Worm (Caenorhabditis elegans) whole organism, mixed stage, embryonic: Measurements from ENCODE around the gene F44D12.16.
"Not testable (repeated sequence)": the region's sequence is repeated elsewhere in the genome, so short reads cannot be mapped to it uniquely, and the experiment has no call there.

Experiments
- bed-3 ChIP-seq: fragments of 200-800 bp; sonication (Bioruptor generic); optimal IDR thresholded peaks from 3 replicates; lab custom pipeline; 2018; ENCODE audit warnings: mild to moderate bottlenecking, missing genetic modification characterization, moderate library complexity, missing compliant biosample characterization
- blmp-1 ChIP-seq: fragments of 150-350 bp; optimal IDR thresholded peaks from 2 replicates; lab custom pipeline; 2014; ENCODE audit warnings: missing biosample characterization, missing genetic modification characterization
- ceh-39 ChIP-seq: fragments of 150-350 bp; optimal IDR thresholded peaks from 2 replicates; lab custom pipeline; 2014; ENCODE audit warnings: missing biosample characterization, missing genetic modification characterization
- ceh-43 ChIP-seq: fragments of 200-800 bp; sonication (Bioruptor generic); optimal IDR thresholded peaks from 2 replicates; lab custom pipeline; 2018; ENCODE audit warnings: mild to moderate bottlenecking, missing genetic modification characterization, moderate library complexity, missing compliant biosample characterization
- ceh-83 ChIP-seq: fragments of 200-800 bp; sonication (Bioruptor generic); optimal IDR thresholded peaks from 2 replicates; lab custom pipeline; 2018; ENCODE audit warnings: mild to moderate bottlenecking, missing genetic modification characterization, missing compliant biosample characterization
- ces-1 ChIP-seq: fragments of 150-350 bp; optimal IDR thresholded peaks from 2 replicates; lab custom pipeline; 2014; ENCODE audit warnings: missing biosample characterization, missing genetic modification reagents, missing genetic modification characterization
- drap-1 ChIP-seq: fragments of 200-800 bp; sonication (Bioruptor generic); optimal IDR thresholded peaks from 3 replicates; lab custom pipeline; 2018; ENCODE audit warnings: mild to moderate bottlenecking, missing genetic modification characterization, missing compliant biosample characterization
- elt-3 ChIP-seq: fragments of 150-350 bp; optimal IDR thresholded peaks from 2 replicates; lab custom pipeline; 2014; ENCODE audit warnings: missing biosample characterization, missing genetic modification characterization
- flh-1 ChIP-seq: fragments of 200-800 bp; sonication (Bioruptor generic); optimal IDR thresholded peaks from 2 replicates; lab custom pipeline; 2018; ENCODE audit warnings: mild to moderate bottlenecking, missing genetic modification characterization, moderate library complexity, missing compliant biosample characterization
- ham-2 ChIP-seq: fragments of 200-800 bp; sonication (Bioruptor generic); optimal IDR thresholded peaks from 2 replicates; lab custom pipeline; 2018; ENCODE audit warnings: mild to moderate bottlenecking, missing genetic modification characterization, missing compliant biosample characterization
- hlh-1 ChIP-seq: fragments of 150-350 bp; optimal IDR thresholded peaks from 2 replicates; lab custom pipeline; 2014; ENCODE audit warnings: missing biosample characterization, missing genetic modification reagents, missing genetic modification characterization
- lin-13 ChIP-seq: fragments of 150-350 bp; optimal IDR thresholded peaks from 2 replicates; lab custom pipeline; 2014; ENCODE audit warnings: missing biosample characterization, missing genetic modification characterization
- lin-32 ChIP-seq: fragments of 200-800 bp; sonication (Bioruptor generic); optimal IDR thresholded peaks from 2 replicates; lab custom pipeline; 2018; ENCODE audit warnings: mild to moderate bottlenecking, missing genetic modification characterization, missing compliant biosample characterization
- lsy-2 ChIP-seq: fragments of 150-350 bp; optimal IDR thresholded peaks from 2 replicates; lab custom pipeline; 2014; ENCODE audit warnings: missing biosample characterization, missing genetic modification characterization
- mab-5 ChIP-seq: fragments of 150-350 bp; optimal IDR thresholded peaks from 2 replicates; lab custom pipeline; 2014; ENCODE audit warnings: missing biosample characterization, missing genetic modification characterization
- nhr-2 ChIP-seq: fragments of 150-350 bp; optimal IDR thresholded peaks from 2 replicates; lab custom pipeline; 2014; ENCODE audit warnings: missing biosample characterization, missing genetic modification characterization
- nhr-237 ChIP-seq: fragments of 150-350 bp; optimal IDR thresholded peaks from 2 replicates; lab custom pipeline; 2014; ENCODE audit warnings: missing biosample characterization, missing genetic modification characterization
- nhr-28 ChIP-seq: fragments of 150-350 bp; optimal IDR thresholded peaks from 2 replicates; lab custom pipeline; 2014; ENCODE audit warnings: missing biosample characterization, missing genetic modification characterization
- nhr-76 ChIP-seq: sonication (generic microtip); optimal IDR thresholded peaks from 2 replicates; lab custom pipeline; 2017; ENCODE audit warnings: missing biosample characterization, missing genetic modification characterization
- sem-2 ChIP-seq: fragments of 200-800 bp; sonication (Bioruptor generic); optimal IDR thresholded peaks from 2 replicates; lab custom pipeline; 2018; ENCODE audit warnings: mild to moderate bottlenecking, missing genetic modification characterization, missing compliant biosample characterization
- sptf-1 ChIP-seq: sonication (generic microtip); optimal IDR thresholded peaks from 2 replicates; lab custom pipeline; 2017; ENCODE audit warnings: mild to moderate bottlenecking, missing genetic modification characterization, moderate library complexity, missing compliant biosample characterization
- tbx-8 ChIP-seq: fragments of 200-800 bp; sonication (Bioruptor generic); optimal IDR thresholded peaks from 2 replicates; lab custom pipeline; 2018; ENCODE audit warnings: mild to moderate bottlenecking, missing genetic modification characterization, moderate library complexity, missing compliant biosample characterization
- unc-120 ChIP-seq: sonication (generic microtip); optimal IDR thresholded peaks from 2 replicates; lab custom pipeline; 2017; ENCODE audit warnings: missing genetic modification characterization, missing compliant biosample characterization; ENCODE audit not compliant: poor library complexity, severe bottlenecking
- unc-62 ChIP-seq: fragments of 150-350 bp; optimal IDR thresholded peaks from 2 replicates; lab custom pipeline; 2014; ENCODE audit warnings: missing biosample characterization, missing genetic modification reagents, missing genetic modification characterization
- ztf-11 ChIP-seq: fragments of 150-350 bp; optimal IDR thresholded peaks from 2 replicates; lab custom pipeline; 2014; ENCODE audit warnings: missing biosample characterization, missing genetic modification characterization

Gene F44D12.16

DNA sequence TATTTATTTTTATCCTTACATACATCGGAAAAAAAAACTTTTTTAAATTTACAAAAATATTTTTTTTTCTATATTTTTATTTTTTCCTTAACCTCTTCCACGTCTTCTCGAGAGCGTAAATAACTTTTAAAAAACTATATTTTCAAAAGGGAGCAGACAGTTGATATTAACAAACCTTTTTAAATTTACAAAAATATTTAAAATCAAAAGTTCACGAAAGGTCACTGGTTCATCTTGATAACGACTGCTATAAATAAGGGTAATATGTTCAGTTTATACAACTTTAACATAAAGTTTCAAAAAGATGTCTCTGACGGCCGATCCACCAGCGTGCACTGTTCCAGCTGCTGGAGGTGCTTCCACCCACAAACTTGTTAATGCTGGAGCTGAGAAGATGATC lies at the start of gene F44D12.16, which contains the start of gene msd-2:
Gene F44D12.16 (plus strand): TSS at position 301 of the 400 bp plus-strand sequence.
Gene msd-2 (plus strand): TSS at position 305 of the 400 bp plus-strand sequence.
- TF ChIP-seq lin-32 (GFP tag; lab: Kevin White, UChicago); ceh-43; ces-1 (GFP tag; lab: Kevin White, UChicago): not testable (repeated sequence)

DNA sequence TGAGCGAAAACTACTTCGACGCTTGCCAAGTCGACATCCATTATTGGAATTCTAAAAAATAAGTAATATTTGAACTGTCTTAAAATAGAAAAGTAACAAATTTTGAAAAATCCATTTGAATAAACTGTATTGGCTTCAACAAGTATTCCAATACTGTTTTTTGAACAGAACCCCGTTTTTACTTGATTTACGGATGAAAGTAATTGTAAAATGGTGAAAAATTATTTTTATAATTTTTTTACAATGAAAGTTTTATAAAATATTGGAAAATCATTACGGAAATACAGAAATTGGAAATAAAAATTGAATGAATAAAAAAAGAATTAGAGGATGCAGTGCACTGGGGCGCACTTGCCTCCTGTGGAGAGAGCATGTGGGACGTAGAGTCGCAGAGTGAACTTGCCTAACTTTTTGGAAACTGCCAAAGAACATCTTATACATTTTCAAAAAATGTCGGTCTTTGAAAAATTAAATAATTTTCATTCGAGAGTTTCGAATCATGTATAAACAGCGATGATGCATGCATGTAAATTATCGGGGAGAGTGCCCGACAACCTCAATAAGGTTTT lies 46.6 kb upstream of the F44D12.16 start, which contains the start of gene rrp-1:
Gene rrp-1 (minus strand): TSS at position 51 of the 569 bp plus-strand sequence.
- TF ChIP-seq hlh-1 (tag; lab: Kevin White, UChicago) (no peak), nhr-28 (tag; lab: Kevin White, UChicago) (no peak), ceh-39 (no peak), ham-2 (no peak), mab-5 (tag; lab: Kevin White, UChicago) (no peak), lsy-2 (tag; lab: Kevin White, UChicago) (no peak), drap-1 (GFP tag; lab: Kevin White, UChicago) (no peak), ces-1 (GFP tag; lab: Kevin White, UChicago) (no peak), ztf-11 (tag; lab: Kevin White, UChicago) (no peak)
- TF ChIP-seq, all 35 proteins: peak for 0

- TF ChIP-seq ham-2 (peak; percentile 33), nhr-28 (tag; lab: Kevin White, UChicago) (no peak)
These were observed 46.0 kb upstream of the F44D12.16 start, which contains the start of gene mam-2 for ce11 chrIV:9982895-9983294. TSS of gene mam-2 (plus strand) at chrIV:9983195.

DNA sequence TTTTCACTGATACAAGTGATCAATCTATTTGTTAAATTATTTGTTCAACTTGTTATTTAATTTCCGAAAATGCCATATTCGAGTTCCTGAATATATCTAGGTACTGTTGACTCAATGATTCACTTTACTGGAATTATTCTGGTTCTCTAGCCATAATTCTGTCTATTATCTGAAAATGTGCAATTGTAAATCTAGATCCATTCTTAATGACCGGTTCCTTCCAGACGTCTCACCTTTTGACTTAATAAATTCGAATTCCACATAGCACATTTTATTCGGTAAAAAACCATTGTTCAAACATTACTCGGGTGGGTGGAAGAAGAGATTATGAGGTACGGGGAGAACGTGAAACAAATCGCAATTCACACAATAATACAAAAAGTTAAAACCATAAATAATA lies 39.5 kb upstream of the F44D12.16 start:
- TF ChIP-seq ceh-43 (no peak), ztf-11 (tag; lab: Kevin White, UChicago) (no peak), ham-2 (no peak), nhr-2 (tag; lab: Kevin White, UChicago) (no peak), bed-3 (no peak), hlh-1 (tag; lab: Kevin White, UChicago) (no peak), elt-3 (tag; lab: Kevin White, UChicago) (no peak), blmp-1 (no peak), flh-1 (GFP tag; lab: Kevin White, UChicago) (no peak), ceh-39 (no peak), nhr-76 (tag; lab: Kevin White, UChicago) (no peak), ceh-83 (GFP tag; lab: Kevin White, UChicago) (no peak), drap-1 (GFP tag; lab: Kevin White, UChicago) (no peak), sptf-1 (no peak)

DNA sequence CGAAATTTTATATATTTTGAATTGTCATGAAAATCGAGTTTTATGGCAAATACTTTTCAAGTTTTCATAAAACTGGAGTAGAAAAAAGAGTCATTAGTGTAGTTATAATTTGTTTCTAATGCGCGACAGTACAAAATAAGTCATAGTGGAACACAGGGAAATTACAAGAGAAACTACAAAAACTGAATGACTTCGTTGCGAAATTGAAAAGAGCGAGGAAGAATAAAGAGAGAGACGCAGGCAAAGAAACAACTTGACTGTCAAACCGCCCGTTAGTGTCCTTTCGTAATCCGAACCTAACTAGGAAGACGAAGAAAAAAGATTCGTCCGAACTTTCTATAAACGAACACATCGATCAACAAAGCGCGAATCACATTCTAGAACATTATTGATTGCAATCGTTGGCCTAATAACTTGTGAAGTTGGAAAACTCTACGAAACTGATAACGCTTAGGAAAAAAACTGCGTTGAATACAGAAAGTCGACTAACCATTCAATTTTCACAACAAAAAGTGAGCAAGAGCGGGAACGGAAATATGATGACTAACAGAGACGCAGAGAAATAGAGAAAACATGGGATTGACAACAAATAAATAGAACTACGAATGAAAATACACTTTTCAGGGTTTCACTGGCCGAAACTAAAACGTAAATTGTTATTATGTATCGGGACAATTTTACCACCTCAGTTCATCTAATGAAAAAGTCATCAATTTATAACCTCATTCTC lies 35.3 kb upstream of the F44D12.16 start:
- no peak for TF ChIP-seq ces-1 (GFP tag; lab: Kevin White, UChicago)
- no peak for TF ChIP-seq nhr-237
- TF ChIP-seq sem-2 (GFP tag; lab: Kevin White, UChicago): no peak
- TF ChIP-seq nhr-28 (tag; lab: Kevin White, UChicago): no peak
- no peak for TF ChIP-seq tbx-8 (GFP tag; lab: Kevin White, UChicago)
- no peak for TF ChIP-seq elt-3 (tag; lab: Kevin White, UChicago)
- no peak for TF ChIP-seq blmp-1
- no peak for TF ChIP-seq ham-2
- TF ChIP-seq unc-62 (GFP tag; lab: Kevin White, UChicago): no peak
- no peak for TF ChIP-seq lin-32 (GFP tag; lab: Kevin White, UChicago)
- no peak for TF ChIP-seq unc-120 (tag; lab: Kevin White, UChicago)
- no peak for TF ChIP-seq ceh-43
- no peak for TF ChIP-seq ceh-39

- TF ChIP-seq lin-13 (tag; lab: Kevin White, UChicago): no peak
These were observed 33.9 kb upstream of the F44D12.16 start, which contains the start of gene uba-1 for ce11 chrIV:9994895-9995394. TSS of gene uba-1 (minus strand) at chrIV:9994945.
